Worm (Caenorhabditis elegans): Measurements from ENCODE around the gene nhr-115.
"Not testable (repeated sequence)": the region's sequence is repeated elsewhere in the genome, so short reads cannot be mapped to it uniquely, and the experiment has no call there.

Gene nhr-115

DNA sequence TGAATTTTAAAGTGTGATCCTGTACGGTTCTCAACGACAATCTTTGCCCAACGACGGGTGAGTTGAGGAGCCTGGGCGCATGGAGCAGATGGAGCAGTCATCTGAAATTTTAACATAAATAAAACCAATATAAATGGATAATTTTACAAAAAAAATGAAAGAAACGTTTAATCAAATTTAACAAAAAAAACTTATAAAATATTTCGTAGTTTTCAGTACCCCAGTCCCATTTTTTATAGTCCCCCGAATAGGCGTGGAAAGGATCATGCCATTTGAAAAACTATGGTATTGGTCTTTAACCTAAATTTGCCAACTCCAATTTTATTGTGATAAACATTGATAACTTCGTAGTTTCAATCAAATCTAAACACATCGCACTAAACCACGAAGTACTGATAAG is 32.7 kb downstream of the nhr-115 start, which contains the start of gene pud-3:
TSS of gene pud-3 (minus strand) at position 101 of the 400 bp plus-strand sequence.
- TF ChIP-seq ztf-11 (tag; optimal IDR thresholded peaks at IDR 0.05) (no peak), unc-120 (tag; optimal IDR thresholded peaks at IDR 0.05; ENCODE audit: poor library complexity, severe bottlenecking) (no peak), drap-1 (GFP tag; optimal IDR thresholded peaks at IDR 0.05) (no peak), cnd-1 (tag; optimal IDR thresholded peaks at IDR 0.05) (no peak)

DNA sequence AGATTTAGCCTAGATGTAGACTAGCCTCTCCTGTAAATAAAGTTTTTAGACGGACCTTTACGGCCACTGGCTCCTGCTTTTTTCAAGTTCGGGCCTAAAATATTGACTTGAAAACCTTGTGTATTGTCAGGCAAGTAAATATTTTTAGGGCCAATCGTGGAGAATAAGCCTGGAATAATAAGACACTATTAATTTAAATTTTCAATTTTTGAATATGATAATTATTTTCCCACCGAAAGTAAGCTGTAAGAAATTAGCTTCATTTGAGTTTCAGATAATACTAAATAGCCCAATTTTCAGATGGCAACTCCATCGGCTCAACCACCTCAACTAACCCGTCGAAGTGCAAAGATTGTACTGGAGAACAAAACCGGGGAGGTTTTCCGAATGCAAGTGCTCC is 34.0 kb downstream of the nhr-115 start, which contains the start of gene pud-4:
TSS of gene pud-4 (plus strand) at position 301 of the 400 bp plus-strand sequence.
- no peak for TF ChIP-seq sptf-1 (tag; optimal IDR thresholded peaks at IDR 0.05)
- no peak for TF ChIP-seq unc-62 (GFP tag; optimal IDR thresholded peaks at IDR 0.05)
- TF ChIP-seq ztf-11 (tag; optimal IDR thresholded peaks at IDR 0.05) = no peak
- no peak for TF ChIP-seq pha-4 (tag; optimal IDR thresholded peaks at IDR 0.05)
- no peak for TF ChIP-seq sem-2 (GFP tag; optimal IDR thresholded peaks at IDR 0.05)
- no peak for TF ChIP-seq flh-1 (GFP tag; optimal IDR thresholded peaks at IDR 0.05)
- no peak for TF ChIP-seq unc-120 (tag; optimal IDR thresholded peaks at IDR 0.05; ENCODE audit: poor library complexity, severe bottlenecking)
- no peak for TF ChIP-seq ces-1 (GFP tag; optimal IDR thresholded peaks at IDR 0.05)
- no peak for TF ChIP-seq bed-3 (GFP tag; optimal IDR thresholded peaks at IDR 0.05)
- TF ChIP-seq zip-8 (tag; optimal IDR thresholded peaks at IDR 0.05) = no peak
- TF ChIP-seq nhr-12 (tag; optimal IDR thresholded peaks at IDR 0.05) = no peak
- no peak for TF ChIP-seq tbx-8 (GFP tag; optimal IDR thresholded peaks at IDR 0.05)
- no peak for TF ChIP-seq ceh-43 (GFP tag; optimal IDR thresholded peaks at IDR 0.05)
- TF ChIP-seq nhr-28 (tag; optimal IDR thresholded peaks at IDR 0.05) = no peak
- TF ChIP-seq unc-39 (tag; optimal IDR thresholded peaks at IDR 0.05) = no peak
- no peak for TF ChIP-seq drap-1 (GFP tag; optimal IDR thresholded peaks at IDR 0.05)
- TF ChIP-seq hlh-1 (tag; optimal IDR thresholded peaks at IDR 0.05) = no peak

DNA sequence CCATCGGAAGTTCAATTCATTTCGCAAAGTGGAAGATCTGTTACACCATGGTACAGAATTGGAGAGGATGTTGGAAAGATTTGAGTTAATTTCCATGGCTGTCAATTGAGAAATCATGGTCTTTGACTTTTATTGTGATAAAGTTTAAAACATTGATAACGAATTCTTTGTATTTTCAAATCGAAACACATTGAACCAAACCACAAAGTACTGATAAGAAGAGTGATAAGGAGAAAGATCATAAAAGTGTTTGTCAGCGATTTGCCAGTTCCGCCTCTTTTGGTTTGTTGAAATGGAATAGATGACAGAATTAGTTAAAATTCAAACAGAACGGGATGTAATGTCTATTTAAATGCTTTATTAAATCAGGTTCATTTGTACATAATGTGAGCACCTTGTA is 34.8 kb downstream of the nhr-115 start:
- TF ChIP-seq lin-13 (tag; optimal IDR thresholded peaks at IDR 0.05) (no peak), sptf-1 (tag; optimal IDR thresholded peaks at IDR 0.05) (no peak), mab-5 (tag; optimal IDR thresholded peaks at IDR 0.05) (no peak), mep-1 (tag; optimal IDR thresholded peaks at IDR 0.05) (no peak), elt-1 (tag; optimal IDR thresholded peaks at IDR 0.05; ENCODE audit: borderline replicate concordance, insufficient read depth) (no peak), snpc-4 (tag; optimal IDR thresholded peaks at IDR 0.05) (no peak), ceh-43 (GFP tag; optimal IDR thresholded peaks at IDR 0.05) (no peak), ceh-83 (GFP tag; optimal IDR thresholded peaks at IDR 0.05) (no peak), nhr-28 (tag; optimal IDR thresholded peaks at IDR 0.05) (no peak), hlh-1 (tag; optimal IDR thresholded peaks at IDR 0.05) (no peak), tbx-8 (GFP tag; optimal IDR thresholded peaks at IDR 0.05) (no peak), cnd-1 (tag; optimal IDR thresholded peaks at IDR 0.05) (no peak), nhr-2 (tag; optimal IDR thresholded peaks at IDR 0.05) (no peak), bed-3 (GFP tag; optimal IDR thresholded peaks at IDR 0.05) (no peak), zip-8 (tag; optimal IDR thresholded peaks at IDR 0.05) (no peak), unc-62 (GFP tag; optimal IDR thresholded peaks at IDR 0.05) (no peak)

DNA sequence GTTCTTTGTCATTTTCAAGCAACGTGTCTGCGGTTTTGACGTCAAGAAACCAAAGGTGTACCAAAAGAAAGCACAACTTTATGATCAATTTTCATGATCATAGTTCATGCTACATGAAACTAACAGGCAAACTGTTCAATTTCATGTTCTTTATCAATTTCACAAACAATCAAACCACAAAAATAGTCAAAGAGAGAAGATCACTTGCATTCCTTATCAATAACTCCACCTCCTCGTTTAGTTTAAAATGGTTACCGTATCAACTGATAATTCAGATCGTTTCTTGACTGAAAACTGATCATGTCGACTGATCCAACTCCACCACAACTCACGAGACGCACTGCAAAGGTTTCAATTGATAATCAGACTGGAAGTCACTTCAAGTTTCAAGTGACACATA is 37.8 kb downstream of the nhr-115 start, which contains the start of gene pud-1.1:
TSS of gene pud-1.1 (plus strand) at position 301 of the 400 bp plus-strand sequence.
- TF ChIP-seq lin-13, mab-5, blmp-1 (tag; optimal IDR thresholded peaks at IDR 0.05): not testable (repeated sequence)

DNA sequence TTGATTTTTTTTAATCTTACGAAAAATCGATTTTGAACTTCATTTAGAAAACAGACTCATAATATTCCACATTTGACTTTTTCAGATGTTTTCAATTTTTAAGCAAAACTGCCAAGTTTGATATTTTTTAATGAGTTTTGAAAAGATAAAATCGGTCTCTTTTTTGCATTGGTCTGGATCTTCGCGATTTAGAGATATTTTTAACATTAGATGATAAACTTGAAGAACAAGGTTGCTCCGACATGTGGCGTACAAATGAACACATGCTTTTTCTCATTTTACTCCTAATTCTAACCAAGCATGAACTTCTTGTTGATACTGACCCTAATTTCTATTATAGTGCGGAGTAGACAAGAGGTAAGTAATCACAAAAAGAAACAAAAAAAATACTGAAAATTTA is 39.3 kb downstream of the nhr-115 start, which contains the start of gene irld-32:
TSS of gene irld-32 (plus strand) at position 301 of the 400 bp plus-strand sequence.
- TF ChIP-seq tbx-8 (GFP tag; optimal IDR thresholded peaks at IDR 0.05); unc-120 (tag; optimal IDR thresholded peaks at IDR 0.05; ENCODE audit: poor library complexity, severe bottlenecking); M03D4.4 (tag; optimal IDR thresholded peaks at IDR 0.05): not testable (repeated sequence)

DNA sequence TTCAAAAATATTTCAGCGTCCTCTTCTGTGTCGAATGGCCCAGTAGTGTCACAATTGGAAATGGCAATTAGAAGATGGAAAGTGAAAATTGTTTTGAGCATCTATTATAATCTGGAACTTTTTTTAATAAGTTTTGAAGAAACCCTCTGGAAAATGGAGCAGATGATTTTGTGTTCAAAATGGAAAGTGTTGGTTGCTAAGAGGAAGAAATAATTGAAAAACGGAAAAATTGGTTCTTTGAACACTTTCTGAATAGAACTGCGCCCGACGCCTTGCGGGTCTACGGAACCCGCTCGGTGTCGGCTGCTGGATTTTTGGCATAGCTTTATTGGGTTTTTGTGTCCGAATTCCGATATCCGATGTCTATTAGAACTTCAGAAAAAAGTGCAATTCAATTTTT is 43.8 kb downstream of the nhr-115 start, which contains the start of gene irld-28:
TSS of gene irld-28 (minus strand) at position 101 of the 400 bp plus-strand sequence.
- TF ChIP-seq hlh-1 (tag; optimal IDR thresholded peaks at IDR 0.05) (no peak), lin-13 (tag; optimal IDR thresholded peaks at IDR 0.05) (no peak), ces-1 (GFP tag; optimal IDR thresholded peaks at IDR 0.05) (no peak), elt-1 (tag; optimal IDR thresholded peaks at IDR 0.05; ENCODE audit: borderline replicate concordance, insufficient read depth) (no peak), snpc-4 (tag; optimal IDR thresholded peaks at IDR 0.05) (no peak), pha-4 (tag; optimal IDR thresholded peaks at IDR 0.05) (no peak), elt-3 (tag; optimal IDR thresholded peaks at IDR 0.05) (no peak), bed-3 (GFP tag; optimal IDR thresholded peaks at IDR 0.05) (no peak), mls-2 (tag; optimal IDR thresholded peaks at IDR 0.05) (no peak), nhr-28 (tag; optimal IDR thresholded peaks at IDR 0.05) (no peak)

All from whole organism, mixed stage, embryonic.